Worm (Caenorhabditis elegans) whole organism, late embryonic: Measurements from ENCODE around the gene C03F11.2.

ENCODE experiments used
- C08G9.2 ChIP-seq: sonication (generic microtip); optimal IDR thresholded peaks from 2 replicates; lab custom pipeline; 2016; ENCODE audit warnings: mild to moderate bottlenecking, missing genetic modification characterization, moderate library complexity, missing compliant biosample characterization
- C38D4.7 ChIP-seq: fragments of 200-800 bp; sonication (Bioruptor generic); optimal IDR thresholded peaks from 2 replicates; lab custom pipeline; 2018; ENCODE audit warnings: mild to moderate bottlenecking, missing genetic modification characterization, moderate library complexity, missing compliant biosample characterization
- F13H6.1 ChIP-seq: sonication (generic microtip); optimal IDR thresholded peaks from 2 replicates; lab custom pipeline; 2016; ENCODE audit warnings: missing genetic modification characterization, missing compliant biosample characterization
- K02D7.2 ChIP-seq: sonication (generic microtip); optimal IDR thresholded peaks from 2 replicates; lab custom pipeline; 2017; ENCODE audit warnings: mild to moderate bottlenecking, missing genetic modification characterization, missing compliant biosample characterization
- T23F11.4 ChIP-seq: fragments of 200-800 bp; sonication (Bioruptor generic); optimal IDR thresholded peaks from 2 replicates; lab custom pipeline; 2018; ENCODE audit warnings: mild to moderate bottlenecking, missing genetic modification characterization, missing compliant biosample characterization
- Y22D7AL.16 ChIP-seq: sonication (generic microtip); optimal IDR thresholded peaks from 2 replicates; lab custom pipeline; 2016; ENCODE audit warnings: missing genetic modification characterization, missing compliant biosample characterization
- ahr-1 ChIP-seq: sonication (generic microtip); optimal IDR thresholded peaks from 2 replicates; lab custom pipeline; 2016; ENCODE audit warnings: missing genetic modification characterization, missing compliant biosample characterization
- ceh-18 ChIP-seq: sonication (generic microtip); optimal IDR thresholded peaks from 2 replicates; lab custom pipeline; 2016; ENCODE audit warnings: missing genetic modification characterization, missing compliant biosample characterization
- ceh-2 ChIP-seq: sonication (generic microtip); optimal IDR thresholded peaks from 2 replicates; lab custom pipeline; 2016; ENCODE audit warnings: missing genotype, missing genetic modification characterization, missing compliant biosample characterization
- ceh-22 ChIP-seq: sonication (generic microtip); optimal IDR thresholded peaks from 2 replicates; lab custom pipeline; 2017; ENCODE audit warnings: missing biosample characterization, missing genetic modification characterization
- ceh-24 ChIP-seq: sonication (generic microtip); optimal IDR thresholded peaks from 2 replicates; lab custom pipeline; 2016; ENCODE audit warnings: mild to moderate bottlenecking, missing genetic modification characterization, missing compliant biosample characterization
- ceh-30 ChIP-seq: fragments of 150-350 bp; optimal IDR thresholded peaks from 2 replicates; lab custom pipeline; 2014; ENCODE audit warnings: missing biosample characterization, missing genetic modification characterization
- ceh-31 ChIP-seq: sonication (generic microtip); optimal IDR thresholded peaks from 2 replicates; lab custom pipeline; 2016; ENCODE audit warnings: missing genetic modification characterization, missing compliant biosample characterization
- ceh-45 ChIP-seq: fragments of 200-800 bp; sonication (Bioruptor generic); IDR thresholded peaks from 2 replicates; pipeline ENCODE4 v1.3.6; 2022; ENCODE audit warnings: missing genetic modification reagents, missing genetic modification characterization, missing compliant biosample characterization
- ceh-48 ChIP-seq: sonication (generic microtip); optimal IDR thresholded peaks from 2 replicates; lab custom pipeline; 2016; ENCODE audit warnings: missing genetic modification characterization, inconsistent platforms, missing compliant biosample characterization
- ceh-6 ChIP-seq: fragments of 200-800 bp; sonication (Bioruptor generic); optimal IDR thresholded peaks from 2 replicates; lab custom pipeline; 2018; ENCODE audit warnings: mild to moderate bottlenecking, missing genetic modification characterization, missing compliant biosample characterization
- ceh-9 ChIP-seq: sonication (generic microtip); optimal IDR thresholded peaks from 2 replicates; lab custom pipeline; 2016; ENCODE audit warnings: mild to moderate bottlenecking, missing genetic modification characterization, inconsistent platforms, missing compliant biosample characterization
- che-1 ChIP-seq: sonication (generic microtip); optimal IDR thresholded peaks from 2 replicates; lab custom pipeline; 2016; ENCODE audit warnings: mild to moderate bottlenecking, missing genetic modification characterization, missing compliant biosample characterization
- dve-1 ChIP-seq: sonication (generic microtip); optimal IDR thresholded peaks from 2 replicates; lab custom pipeline; 2017; ENCODE audit warnings: antibody characterized with exemption, mild to moderate bottlenecking, missing genetic modification characterization, missing compliant biosample characterization
- elt-2 ChIP-seq: sonication (generic microtip); optimal IDR thresholded peaks from 2 replicates; lab custom pipeline; 2016; ENCODE audit warnings: missing genetic modification reagents, missing genetic modification characterization, missing compliant biosample characterization
- elt-4 ChIP-seq: sonication (generic microtip); optimal IDR thresholded peaks from 2 replicates; lab custom pipeline; 2016; ENCODE audit warnings: missing genetic modification characterization, missing compliant biosample characterization
- ets-4 ChIP-seq: sonication (generic microtip); optimal IDR thresholded peaks from 2 replicates; lab custom pipeline; 2016; ENCODE audit warnings: missing genetic modification characterization, missing compliant biosample characterization
- eyg-1 ChIP-seq: sonication (generic microtip); optimal IDR thresholded peaks from 2 replicates; lab custom pipeline; 2016; ENCODE audit warnings: missing genotype, missing genetic modification characterization, missing compliant biosample characterization
- fax-1 ChIP-seq: sonication (generic microtip); optimal IDR thresholded peaks from 2 replicates; lab custom pipeline; 2016; ENCODE audit warnings: missing genotype, missing genetic modification characterization, missing compliant biosample characterization
- fkh-10 ChIP-seq: fragments of 150-350 bp; optimal IDR thresholded peaks from 2 replicates; lab custom pipeline; 2014; ENCODE audit warnings: missing biosample characterization, missing genetic modification reagents, missing genetic modification characterization
- fkh-6 ChIP-seq: sonication (generic microtip); optimal IDR thresholded peaks from 2 replicates; lab custom pipeline; 2016; ENCODE audit warnings: missing genetic modification characterization, missing compliant biosample characterization
- gmeb-2 ChIP-seq: sonication (generic microtip); optimal IDR thresholded peaks from 2 replicates; lab custom pipeline; 2016; ENCODE audit warnings: missing genetic modification characterization, inconsistent platforms, missing compliant biosample characterization
- hlh-15 ChIP-seq: sonication (generic microtip); optimal IDR thresholded peaks from 2 replicates; lab custom pipeline; 2016; ENCODE audit warnings: missing genetic modification characterization, missing compliant biosample characterization
- hlh-6 ChIP-seq: sonication (generic microtip); optimal IDR thresholded peaks from 2 replicates; lab custom pipeline; 2016; ENCODE audit warnings: missing genotype, missing genetic modification characterization, missing compliant biosample characterization
- hlh-8 ChIP-seq: sonication (generic microtip); optimal IDR thresholded peaks from 2 replicates; lab custom pipeline; 2016; ENCODE audit warnings: missing genotype, missing genetic modification characterization, missing compliant biosample characterization
- lim-6 ChIP-seq: sonication (generic microtip); optimal IDR thresholded peaks from 2 replicates; lab custom pipeline; 2016; ENCODE audit warnings: missing genetic modification characterization, missing compliant biosample characterization
- lin-11 ChIP-seq: fragments of 200-800 bp; sonication (Bioruptor generic); optimal IDR thresholded peaks from 2 replicates; lab custom pipeline; 2018; ENCODE audit warnings: mild to moderate bottlenecking, missing genetic modification characterization, missing compliant biosample characterization
- madf-2 ChIP-seq: sonication (generic microtip); optimal IDR thresholded peaks from 2 replicates; lab custom pipeline; 2017; ENCODE audit warnings: missing genetic modification characterization, missing compliant biosample characterization
- mec-3 ChIP-seq: sonication (generic microtip); optimal IDR thresholded peaks from 2 replicates; lab custom pipeline; 2016; ENCODE audit warnings: borderline replicate concordance, missing genetic modification characterization, missing compliant biosample characterization
- nfya-1 ChIP-seq: sonication (generic microtip); optimal IDR thresholded peaks from 2 replicates; lab custom pipeline; 2017; ENCODE audit warnings: missing genetic modification characterization, mild to moderate bottlenecking, missing compliant biosample characterization, antibody characterized with exemption, moderate library complexity
- nhr-11 ChIP-seq: fragments of 150-350 bp; optimal IDR thresholded peaks from 2 replicates; lab custom pipeline; 2014; ENCODE audit warnings: missing biosample characterization, missing genetic modification characterization
- nhr-232 ChIP-seq: sonication (generic microtip); optimal IDR thresholded peaks from 2 replicates; lab custom pipeline; 2016; ENCODE audit warnings: missing genetic modification characterization, missing compliant biosample characterization
- npax-4 ChIP-seq: sonication (generic microtip); optimal IDR thresholded peaks from 2 replicates; lab custom pipeline; 2016; ENCODE audit warnings: missing genetic modification characterization, missing compliant biosample characterization
- odd-2 ChIP-seq: sonication (generic microtip); optimal IDR thresholded peaks from 2 replicates; lab custom pipeline; 2017; ENCODE audit warnings: antibody characterized with exemption, mild to moderate bottlenecking, missing genetic modification characterization, missing compliant biosample characterization
- pag-3 ChIP-seq: sonication (generic microtip); optimal IDR thresholded peaks from 2 replicates; lab custom pipeline; 2016; ENCODE audit warnings: missing compliant biosample characterization, missing genetic modification characterization, borderline replicate concordance
- pat-9 ChIP-seq: fragments of 200-800 bp; sonication (Bioruptor generic); optimal IDR thresholded peaks from 2 replicates; lab custom pipeline; 2018; ENCODE audit warnings: mild to moderate bottlenecking, missing genetic modification characterization, moderate library complexity, missing compliant biosample characterization
- pax-1 ChIP-seq: fragments of 150-350 bp; optimal IDR thresholded peaks from 2 replicates; lab custom pipeline; 2014; ENCODE audit warnings: missing biosample characterization, missing genetic modification characterization
- pros-1 ChIP-seq: fragments of 150-350 bp; optimal IDR thresholded peaks from 2 replicates; lab custom pipeline; 2014; ENCODE audit warnings: missing biosample characterization, missing genetic modification reagents, missing genetic modification characterization
- ref-2 ChIP-seq: sonication (generic microtip); optimal IDR thresholded peaks from 2 replicates; lab custom pipeline; 2016; ENCODE audit warnings: missing genetic modification characterization, missing compliant biosample characterization
- sdc-2 ChIP-seq: sonication (generic microtip); optimal IDR thresholded peaks from 2 replicates; lab custom pipeline; 2016; ENCODE audit warnings: missing genotype, missing genetic modification characterization, missing compliant biosample characterization
- sox-4 ChIP-seq: sonication (generic microtip); optimal IDR thresholded peaks from 2 replicates; lab custom pipeline; 2017; ENCODE audit warnings: mild to moderate bottlenecking, missing genetic modification characterization, inconsistent platforms, missing compliant biosample characterization
- syd-9 ChIP-seq: sonication (generic microtip); optimal IDR thresholded peaks from 2 replicates; lab custom pipeline; 2016; ENCODE audit warnings: mild to moderate bottlenecking, missing genetic modification characterization, moderate library complexity, missing compliant biosample characterization
- tbx-2 ChIP-seq: sonication (generic microtip); optimal IDR thresholded peaks from 2 replicates; lab custom pipeline; 2016; ENCODE audit warnings: missing genetic modification characterization, missing compliant biosample characterization
- ttx-3 ChIP-seq: sonication (generic microtip); optimal IDR thresholded peaks from 2 replicates; lab custom pipeline; 2016; ENCODE audit warnings: missing genetic modification reagents, missing genetic modification characterization, missing compliant biosample characterization
- unc-3 ChIP-seq, 2 experiments: fragments of 200-800 bp in 1 of 2; sonication (Bioruptor generic) in 1 of 2; sonication (generic microtip) in 1 of 2; conservative IDR thresholded peaks in 1 of 2; optimal IDR thresholded peaks in 1 of 2; 2 replicates each; pipeline versions ENCODE4 v1.3.6 to Lab custom; 2016 to 2022; ENCODE audit warnings: missing compliant biosample characterization in 2 of 2, missing genetic modification characterization in 2 of 2, missing genetic modification reagents in 1 of 2
- unc-42 ChIP-seq: sonication (generic microtip); optimal IDR thresholded peaks from 2 replicates; lab custom pipeline; 2016; ENCODE audit warnings: missing genotype, missing genetic modification characterization, missing compliant biosample characterization
- unc-86 ChIP-seq: sonication (generic microtip); optimal IDR thresholded peaks from 2 replicates; lab custom pipeline; 2016; ENCODE audit warnings: missing genetic modification characterization, missing compliant biosample characterization
- zip-5 ChIP-seq: sonication (generic microtip); optimal IDR thresholded peaks from 2 replicates; lab custom pipeline; 2016; ENCODE audit warnings: missing genetic modification characterization, missing compliant biosample characterization
- ztf-16 ChIP-seq: sonication (generic microtip); optimal IDR thresholded peaks from 2 replicates; lab custom pipeline; 2017; ENCODE audit warnings: missing genetic modification characterization, missing compliant biosample characterization

Gene C03F11.2

DNA sequence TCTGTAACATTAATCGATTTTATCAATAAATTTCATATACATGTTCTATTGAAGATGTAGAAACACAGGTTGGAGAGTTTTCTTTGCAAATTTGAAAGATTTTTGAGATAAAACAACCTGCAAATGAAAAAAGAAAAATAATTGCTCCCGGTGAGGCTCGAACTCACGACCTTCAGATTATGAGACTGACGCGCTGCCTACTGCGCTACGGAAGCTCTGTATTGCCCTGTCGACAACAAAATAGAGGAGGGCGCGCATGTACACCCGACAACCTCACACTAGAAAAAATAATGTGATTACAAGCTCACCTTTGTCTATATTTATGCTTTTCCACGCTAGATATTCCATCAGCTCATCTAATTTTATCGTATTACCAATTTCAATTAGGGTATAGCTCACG lies 10.1 kb upstream of the C03F11.2 start:
- TF ChIP-seq ref-2 (tag; lab: Kevin White, UChicago) (no peak), eyg-1 (tag; lab: Kevin White, UChicago) (no peak), ceh-45 (GFP tag; lab: Robert Waterston, UW) (no peak), pros-1 (tag; lab: Kevin White, UChicago) (no peak), mec-3 (tag; lab: Kevin White, UChicago) (no peak), C08G9.2 (no peak), ceh-9 (tag; lab: Kevin White, UChicago) (no peak), syd-9 (no peak), hlh-6 (tag; lab: Kevin White, UChicago) (no peak), fkh-6 (no peak), ceh-2 (tag; lab: Kevin White, UChicago) (no peak), pax-1 (tag; lab: Kevin White, UChicago) (no peak), ceh-30 (no peak), ceh-22 (tag; lab: Kevin White, UChicago) (no peak), fkh-10 (GFP tag; lab: Kevin White, UChicago) (no peak), Y22D7AL.16 (tag; lab: Kevin White, UChicago) (peak; percentile 4), ttx-3 (tag; lab: Kevin White, UChicago) (no peak), K02D7.2 (no peak), F13H6.1 (tag; lab: Kevin White, UChicago) (peak; percentile 16), unc-86 (tag; lab: Kevin White, UChicago) (peak; percentile 4), zip-5 (tag; lab: Kevin White, UChicago) (peak; percentile 31), pag-3 (tag; lab: Kevin White, UChicago) (no peak), gmeb-2 (tag; lab: Kevin White, UChicago) (peak; percentile 32), unc-3 (GFP tag; conservative IDR thresholded peaks at IDR 0.05; lab: Robert Waterston, UW) (peak; percentile 69), unc-3 (tag; optimal IDR thresholded peaks at IDR 0.05; lab: Kevin White, UChicago) (no peak), elt-2 (tag; lab: Kevin White, UChicago) (peak; percentile 59), lin-11 (no peak), che-1 (tag; lab: Kevin White, UChicago) (peak; percentile 35), pat-9 (tag; lab: Kevin White, UChicago) (peak; percentile 37), ahr-1 (tag; lab: Kevin White, UChicago) (no peak), fax-1 (tag; lab: Kevin White, UChicago) (peak; percentile 42), npax-4 (no peak), odd-2 (tag; lab: Kevin White, UChicago) (no peak), ceh-24 (tag; lab: Kevin White, UChicago) (no peak), T23F11.4 (GFP tag; lab: Kevin White, UChicago) (no peak), ceh-48 (tag; lab: Kevin White, UChicago) (no peak), nhr-232 (peak; percentile 8), ceh-6 (GFP tag; lab: Kevin White, UChicago) (no peak), tbx-2 (tag; lab: Kevin White, UChicago) (no peak), nhr-11 (tag; lab: Kevin White, UChicago) (no peak), ceh-31 (tag; lab: Kevin White, UChicago) (no peak), madf-2 (tag; lab: Kevin White, UChicago) (peak; percentile 31), elt-4 (tag; lab: Kevin White, UChicago) (no peak), sox-4 (tag; lab: Kevin White, UChicago) (peak; percentile 27), ets-4 (tag; lab: Kevin White, UChicago) (no peak), C38D4.7 (GFP tag; lab: Kevin White, UChicago) (peak; percentile 37), lim-6 (no peak), ztf-16 (tag; lab: Kevin White, UChicago) (no peak), hlh-15 (tag; lab: Kevin White, UChicago) (no peak), hlh-8 (no peak), sdc-2 (tag; lab: Kevin White, UChicago) (peak; percentile 65), unc-42 (tag; lab: Kevin White, UChicago) (no peak), ceh-18 (peak; percentile 3), nfya-1 (tag; lab: Kevin White, UChicago) (peak; percentile 11), dve-1 (tag; lab: Kevin White, UChicago) (no peak)
